Worm (Caenorhabditis elegans) whole organism, midembryonic: ENCODE data around the gene npr-12.

Source experiments
- T22C8.4 ChIP-seq: fragments of 200-800 bp; sonication (Bioruptor generic); IDR thresholded peaks from 2 replicates; pipeline ENCODE4 v1.3.6; 2022; ENCODE audit warnings: missing genetic modification characterization, missing compliant biosample characterization
- cog-1 ChIP-seq: sonication (generic microtip); optimal IDR thresholded peaks from 2 replicates; lab custom pipeline; 2016; ENCODE audit warnings: missing genetic modification characterization, missing compliant biosample characterization
- flt-1 ChIP-seq: fragments of 200-800 bp; sonication (Bioruptor generic); IDR thresholded peaks from 2 replicates; pipeline ENCODE4 v1.3.6; 2022; ENCODE audit warnings: missing genetic modification characterization, missing compliant biosample characterization
- klf-2 ChIP-seq: fragments of 200-800 bp; sonication (Bioruptor generic); conservative IDR thresholded peaks from 2 replicates; pipeline ENCODE4 v1.3.6; 2022; ENCODE audit warnings: missing genetic modification reagents, missing genetic modification characterization, missing compliant biosample characterization
- med-1 ChIP-seq: sonication (generic microtip); optimal IDR thresholded peaks from 2 replicates; lab custom pipeline; 2017; ENCODE audit warnings: missing genetic modification characterization, mild to moderate bottlenecking, missing compliant biosample characterization, antibody characterized with exemption, missing genetic modification reagents; ENCODE audit not compliant: insufficient read depth
- ref-1 ChIP-seq: fragments of 200-800 bp; sonication (Bioruptor generic); conservative IDR thresholded peaks from 2 replicates; pipeline ENCODE4 v1.3.6; 2022; ENCODE audit warnings: missing genetic modification reagents, missing genetic modification characterization, missing compliant biosample characterization
- tab-1 ChIP-seq: fragments of 200-800 bp; sonication (Bioruptor generic); IDR thresholded peaks from 2 replicates; pipeline ENCODE4 v1.3.6; 2022; ENCODE audit warnings: missing genetic modification characterization, missing compliant biosample characterization
- ztf-23 ChIP-seq: fragments of 200-800 bp; sonication (Bioruptor generic); IDR thresholded peaks from 2 replicates; pipeline ENCODE4 v1.3.6; 2022; ENCODE audit warnings: missing genetic modification reagents, missing genetic modification characterization, missing compliant biosample characterization
- ztf-29 ChIP-seq: fragments of 200-800 bp; sonication (Bioruptor generic); IDR thresholded peaks from 2 replicates; pipeline ENCODE4 v1.3.6; 2022; ENCODE audit warnings: missing genetic modification reagents, missing genetic modification characterization, missing compliant biosample characterization

DNA sequence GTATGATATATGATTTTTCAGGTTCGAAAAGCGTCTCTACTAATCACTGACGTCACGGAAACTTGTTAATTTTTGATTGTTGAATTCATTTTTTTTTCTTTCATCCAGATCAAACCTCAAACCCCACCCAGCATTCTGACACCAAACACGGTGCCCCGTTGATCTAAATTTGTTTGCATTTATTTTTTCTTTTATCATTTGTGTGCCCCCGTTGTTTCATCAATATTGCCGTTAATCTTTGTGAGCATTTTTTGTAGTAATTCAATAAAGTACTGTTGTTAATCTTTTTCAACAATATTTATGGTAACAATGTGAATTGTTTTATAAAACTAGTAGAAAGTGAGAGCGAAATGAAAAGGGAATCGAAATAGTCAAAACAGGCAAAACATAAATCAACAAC is 20.6 kb downstream of the npr-12 start:
- no peak for TF ChIP-seq tab-1 (GFP tag; lab: Robert Waterston, UW)
- no peak for TF ChIP-seq klf-2 (GFP tag; lab: Robert Waterston, UW)
- TF ChIP-seq flt-1 (GFP tag; lab: Robert Waterston, UW), result no peak
- no peak for TF ChIP-seq T22C8.4 (GFP tag; lab: Robert Waterston, UW)
- no peak for TF ChIP-seq ref-1 (GFP tag; lab: Robert Waterston, UW)
- no peak for TF ChIP-seq ztf-23
- no peak for TF ChIP-seq ztf-29
- TF ChIP-seq med-1, result no peak
- TF ChIP-seq cog-1 (tag; lab: Kevin White, UChicago), result no peak
